Fruit fly (Drosophila melanogaster) whole organism, embryonic: ENCODE measurements around the gene Inx7.
A peak's percentile ranks its signal among the peaks of the same experiment; 100 is the strongest.

Experiments
- CG12071 ChIP-seq: fragments of 200-800 bp; sonication (Bioruptor generic); optimal IDR thresholded peaks from 3 replicates; lab custom pipeline; 2018; ENCODE audit warnings: missing biosample characterization, mild to moderate bottlenecking, missing genetic modification characterization
- CG12104 ChIP-seq: fragments of 200-800 bp; sonication (Bioruptor generic); optimal IDR thresholded peaks from 3 replicates; lab custom pipeline; 2016; ENCODE audit warnings: missing biosample characterization, missing genetic modification characterization
- CG15601 ChIP-seq: fragments of 200-800 bp; sonication (Bioruptor generic); optimal IDR thresholded peaks from 3 replicates; lab custom pipeline; 2019; ENCODE audit warnings: missing biosample characterization, mild to moderate bottlenecking, missing genetic modification characterization, moderate library complexity
- CG17186 ChIP-seq: fragments of 200-800 bp; sonication (Bioruptor generic); optimal IDR thresholded peaks from 3 replicates; lab custom pipeline; 2017; ENCODE audit warnings: missing biosample characterization, missing genetic modification reagents, missing genetic modification characterization
- CG17328 ChIP-seq: fragments of 200-800 bp; sonication (Bioruptor generic); IDR thresholded peaks from 2 replicates; pipeline ENCODE4 v1.3.6; 2022; ENCODE audit warnings: missing biosample characterization, missing genetic modification characterization
- CG18262 ChIP-seq: fragments of 200-800 bp; optimal IDR thresholded peaks from 3 replicates; lab custom pipeline; 2019; ENCODE audit warnings: missing biosample characterization, mild to moderate bottlenecking, missing genetic modification characterization, moderate library complexity
- CG2116 ChIP-seq: fragments of 200-800 bp; sonication (Bioruptor generic); optimal IDR thresholded peaks from 3 replicates; lab custom pipeline; 2018; ENCODE audit warnings: missing biosample characterization, mild to moderate bottlenecking, missing genetic modification characterization
- CG33213 ChIP-seq: fragments of 200-800 bp; sonication (Bioruptor generic); optimal IDR thresholded peaks from 3 replicates; lab custom pipeline; 2016; ENCODE audit warnings: missing biosample characterization, missing genetic modification characterization
- CG33557 ChIP-seq: fragments of 200-800 bp; sonication (Bioruptor generic); optimal IDR thresholded peaks from 2 replicates; lab custom pipeline; 2019; ENCODE audit warnings: missing biosample characterization, mild to moderate bottlenecking, missing genetic modification characterization, moderate library complexity
- CG4328 ChIP-seq: fragments of 200-800 bp; sonication (Bioruptor generic); optimal IDR thresholded peaks from 3 replicates; lab custom pipeline; 2017; ENCODE audit warnings: missing biosample characterization, missing genetic modification reagents, missing genetic modification characterization
- CG4820 ChIP-seq: fragments of 200-800 bp; sonication (Bioruptor generic); optimal IDR thresholded peaks from 3 replicates; lab custom pipeline; 2016; ENCODE audit warnings: missing biosample characterization, missing genetic modification characterization
- CG6689 ChIP-seq: fragments of 200-800 bp; sonication (Bioruptor generic); IDR thresholded peaks from 2 replicates; pipeline ENCODE4 v1.3.6; 2022; ENCODE audit warnings: missing biosample characterization, missing genetic modification characterization
- CG7556 ChIP-seq: fragments of 200-800 bp; sonication (Bioruptor generic); optimal IDR thresholded peaks from 2 replicates; lab custom pipeline; 2017; ENCODE audit warnings: missing biosample characterization, mild to moderate bottlenecking, missing genetic modification characterization
- CG8290 ChIP-seq, 3 experiments: fragments of 200-800 bp; sonication (Bioruptor generic); optimal IDR thresholded peaks; 2 replicates each; lab custom pipeline; 2016 to 2019; ENCODE audit warnings: missing biosample characterization in 3 of 3, missing genetic modification characterization in 3 of 3, mild to moderate bottlenecking in 2 of 3, moderate library complexity in 1 of 3
- CG9609 ChIP-seq: fragments of 200-800 bp; sonication (Bioruptor generic); optimal IDR thresholded peaks from 3 replicates; lab custom pipeline; 2016; ENCODE audit warnings: missing biosample characterization, missing genetic modification characterization
- D19A ChIP-seq: fragments of 200-800 bp; optimal IDR thresholded peaks from 3 replicates; lab custom pipeline; 2019; ENCODE audit warnings: missing biosample characterization, mild to moderate bottlenecking, missing genetic modification characterization, moderate library complexity
- D19B ChIP-seq: fragments of 200-800 bp; sonication (Bioruptor generic); optimal IDR thresholded peaks from 2 replicates; lab custom pipeline; 2017; ENCODE audit warnings: missing biosample characterization, mild to moderate bottlenecking, missing genetic modification characterization
- Dfd ChIP-seq, 2 experiments: fragments of >200 bp; optimal IDR thresholded peaks; 2 replicates each; lab custom pipeline; 2017; ENCODE audit warnings: missing biosample characterization in 2 of 2, missing genetic modification characterization in 2 of 2
- Dref ChIP-seq: fragments of 200-800 bp; sonication (Bioruptor generic); IDR thresholded peaks from 2 replicates; pipeline ENCODE4 v1.3.6; 2022; ENCODE audit warnings: missing biosample characterization, missing genetic modification characterization
- E2f1 ChIP-seq: fragments of 200-800 bp; sonication (Bioruptor generic); IDR thresholded peaks from 2 replicates; pipeline ENCODE4 v1.3.6; 2022; ENCODE audit warnings: missing biosample characterization, missing genetic modification characterization
- Gug ChIP-seq: fragments of 200-800 bp; sonication (Bioruptor generic); IDR thresholded peaks from 4 replicates; pipeline ENCODE4 v1.3.6; 2022; ENCODE audit warnings: missing biosample characterization, missing genetic modification characterization
- Hey ChIP-seq: fragments of 200-800 bp; sonication (Bioruptor generic); optimal IDR thresholded peaks from 3 replicates; lab custom pipeline; 2018; ENCODE audit warnings: missing biosample characterization, mild to moderate bottlenecking, missing genetic modification characterization
- Hsf ChIP-seq: fragments of 200-800 bp; sonication (Bioruptor generic); optimal IDR thresholded peaks from 3 replicates; lab custom pipeline; 2016; ENCODE audit warnings: missing biosample characterization, missing genetic modification characterization
- Kr ChIP-seq: fragments of 200-800 bp; sonication (Bioruptor generic); optimal IDR thresholded peaks from 2 replicates; lab custom pipeline; 2017; ENCODE audit warnings: missing biosample characterization, mild to moderate bottlenecking, missing genetic modification characterization
- Med ChIP-seq: fragments of 200-800 bp; sonication (Bioruptor generic); peaks from one replicate; lab custom pipeline; 2016; ENCODE audit warnings: missing biosample characterization, missing genetic modification characterization, mild to moderate bottlenecking, inconsistent platforms, moderate library complexity
- Stat92E ChIP-seq, 3 experiments: fragments of >200 bp in 2 of 3; fragments of 200-800 bp in 1 of 3; sonication (Bioruptor generic) in 1 of 3; optimal IDR thresholded peaks; 2 replicates each; lab custom pipeline; 2017 to 2019; ENCODE audit warnings: missing biosample characterization in 3 of 3, missing genetic modification characterization in 3 of 3, mild to moderate bottlenecking in 1 of 3, moderate library complexity in 1 of 3
- Trl ChIP-seq, 3 experiments: fragments of >200 bp in 2 of 3; fragments of 200-800 bp in 1 of 3; sonication (Bioruptor generic) in 1 of 3; optimal IDR thresholded peaks; 2 replicates in 1 of 3; 3 replicates in 2 of 3; lab custom pipeline; 2016 to 2017; ENCODE audit warnings: missing biosample characterization in 1 of 3, missing genetic modification characterization in 1 of 3
- ab ChIP-seq: fragments of 200-800 bp; sonication (Bioruptor generic); optimal IDR thresholded peaks from 2 replicates; lab custom pipeline; 2016; ENCODE audit warnings: missing biosample characterization, missing genetic modification characterization
- ap ChIP-seq: fragments of 200-800 bp; sonication (Bioruptor generic); IDR thresholded peaks from 2 replicates; pipeline ENCODE4 v1.3.6; 2022; ENCODE audit warnings: missing biosample characterization, missing genetic modification characterization
- ash1 ChIP-seq: fragments of 200-800 bp; sonication (Bioruptor generic); optimal IDR thresholded peaks from 2 replicates; lab custom pipeline; 2018; ENCODE audit warnings: missing biosample characterization, mild to moderate bottlenecking, missing genetic modification characterization
- bbx ChIP-seq: fragments of 200-800 bp; sonication (Bioruptor generic); IDR thresholded peaks from 2 replicates; pipeline ENCODE4 v1.3.6; 2022; ENCODE audit warnings: missing biosample characterization, missing genetic modification characterization; ENCODE audit not compliant: partially characterized antibody
- cg ChIP-seq: fragments of 200-800 bp; sonication (Bioruptor generic); optimal IDR thresholded peaks from 3 replicates; lab custom pipeline; 2019; ENCODE audit warnings: missing biosample characterization, mild to moderate bottlenecking, missing genetic modification characterization, moderate library complexity
- chm ChIP-seq: fragments of 200-800 bp; sonication (Bioruptor generic); IDR thresholded peaks from 2 replicates; pipeline ENCODE4 v1.3.6; 2022; ENCODE audit warnings: missing biosample characterization, missing genetic modification characterization
- gcm ChIP-seq: fragments of 200-800 bp; sonication (Bioruptor generic); optimal IDR thresholded peaks from 2 replicates; lab custom pipeline; 2019; ENCODE audit warnings: missing biosample characterization, mild to moderate bottlenecking, missing genetic modification characterization, moderate library complexity
- gem ChIP-seq: fragments of 200-800 bp; sonication (Bioruptor generic); optimal IDR thresholded peaks from 2 replicates; lab custom pipeline; 2019; ENCODE audit warnings: missing biosample characterization, mild to moderate bottlenecking, missing genetic modification characterization, moderate library complexity
- hkb ChIP-seq, 2 experiments: fragments of 200-800 bp in 1 of 2; fragments of >200 bp in 1 of 2; sonication (Bioruptor generic) in 1 of 2; IDR thresholded peaks in 1 of 2; optimal IDR thresholded peaks in 1 of 2; 2 replicates each; pipeline versions ENCODE4 v1.3.6 to Lab custom; 2017 to 2022; ENCODE audit warnings: missing biosample characterization in 1 of 2, missing genetic modification characterization in 1 of 2
- ind ChIP-seq: fragments of 200-800 bp; sonication (Bioruptor generic); optimal IDR thresholded peaks from 3 replicates; lab custom pipeline; 2016; ENCODE audit warnings: missing biosample characterization, missing genetic modification characterization
- lilli ChIP-seq: fragments of 200-800 bp; sonication (Bioruptor generic); optimal IDR thresholded peaks from 3 replicates; lab custom pipeline; 2016; ENCODE audit warnings: missing biosample characterization, missing genetic modification characterization
- pan ChIP-seq, 4 experiments: fragments of >200 bp in 3 of 4; fragments of 200-800 bp in 1 of 4; sonication (Bioruptor generic) in 1 of 4; optimal IDR thresholded peaks in 3 of 4; IDR thresholded peaks in 1 of 4; 2 replicates each; pipeline versions ENCODE4 v1.3.6 to Lab custom; 2017 to 2022; ENCODE audit warnings: missing biosample characterization in 2 of 4, missing genetic modification characterization in 2 of 4, mixed read lengths in 1 of 4
- pfk ChIP-seq: fragments of 200-800 bp; sonication (Bioruptor generic); optimal IDR thresholded peaks from 2 replicates; lab custom pipeline; 2018; ENCODE audit warnings: missing biosample characterization, mild to moderate bottlenecking, missing genetic modification characterization, moderate library complexity
- prd ChIP-seq, 3 experiments: fragments of >200 bp in 2 of 3; fragments of 200-800 bp in 1 of 3; sonication (Bioruptor generic) in 1 of 3; optimal IDR thresholded peaks in 2 of 3; IDR thresholded peaks in 1 of 3; 2 replicates in 2 of 3; 3 replicates in 1 of 3; pipeline versions ENCODE4 v1.3.6 to Lab custom; 2017 to 2022; ENCODE audit warnings: missing biosample characterization in 1 of 3, missing genetic modification characterization in 1 of 3
- rib ChIP-seq: fragments of 200-800 bp; sonication (Bioruptor generic); IDR thresholded peaks from 2 replicates; pipeline ENCODE4 v1.3.6; 2022; ENCODE audit warnings: missing biosample characterization, missing genetic modification characterization
- stc ChIP-seq: fragments of 200-800 bp; sonication (Bioruptor generic); IDR thresholded peaks from 2 replicates; pipeline ENCODE4 v1.3.6; 2022; ENCODE audit warnings: missing biosample characterization, missing genetic modification characterization
- stwl ChIP-seq: fragments of 200-800 bp; sonication (Bioruptor generic); optimal IDR thresholded peaks from 3 replicates; lab custom pipeline; 2018; ENCODE audit warnings: missing biosample characterization, mild to moderate bottlenecking, missing genetic modification characterization, moderate library complexity
- trem ChIP-seq: fragments of 200-800 bp; optimal IDR thresholded peaks from 3 replicates; lab custom pipeline; 2019; ENCODE audit warnings: missing biosample characterization, mild to moderate bottlenecking, missing genetic modification characterization, moderate library complexity
- twi ChIP-seq: fragments of 200-800 bp; optimal IDR thresholded peaks from 2 replicates; lab custom pipeline; 2019; ENCODE audit warnings: missing biosample characterization, mild to moderate bottlenecking, missing genetic modification characterization, moderate library complexity

Inx7 gene

dm6 chrX:6997653-6998491 is 4.5 kb upstream of the Inx7 start (continued):
- TF ChIP-seq CG33557 (GFP tag; lab: Kevin White, UChicago) (peak; percentile 38), ap (GFP tag; lab: Robert Waterston, UW) (no peak), CG9609 (GFP tag; lab: Kevin White, UChicago) (no peak), CG17186 (GFP tag; lab: Kevin White, UChicago) (no peak), D19A (peak; percentile 12), CG4328 (GFP tag; lab: Kevin White, UChicago) (no peak), Stat92E (GFP tag; optimal IDR thresholded peaks at IDR 0.05; lab: Kevin White, UChicago) (peak in 1 of 3 experiments; percentile 96), CG33213 (GFP tag; lab: Kevin White, UChicago) (no peak), gcm (GFP tag; lab: Kevin White, UChicago) (no peak), cg (GFP tag; lab: Kevin White, UChicago) (peak; percentile 54), ab (GFP tag; lab: Kevin White, UChicago) (no peak), ind (GFP tag; lab: Kevin White, UChicago) (peak; percentile 1), chm (no peak), CG17328 (GFP tag; lab: Robert Waterston, UW) (peak; percentile 22; the same call in 1 of the 2 replicates), E2f1 (no peak), Kr (peak; percentile 46), Hey (tag; lab: Kevin White, UChicago) (no peak), pfk (GFP tag; lab: Kevin White, UChicago) (peak; percentile 51), Med (GFP tag; lab: Kevin White, UChicago) (peak; percentile 79), Hsf (GFP tag; lab: Kevin White, UChicago) (no peak), CG18262 (tag; lab: Kevin White, UChicago) (peak; percentile 77), CG15601 (tag; lab: Kevin White, UChicago) (peak; percentile 55), stwl (tag; lab: Kevin White, UChicago) (peak; percentile 36), gem (tag; lab: Kevin White, UChicago) (peak; percentile 61), Dfd (GFP tag; optimal IDR thresholded peaks at IDR 0.05; lab: Kevin White, UChicago) (no peak), CG2116 (peak; percentile 13), stc (peak; percentile 64), ash1 (GFP tag; lab: Kevin White, UChicago) (no peak), CG12104 (peak; percentile 2), trem (peak; percentile 39), CG7556 (GFP tag; lab: Kevin White, UChicago) (peak; percentile 13), CG6689 (peak; percentile 37), pan (optimal IDR thresholded peaks at IDR 0.05; lab: Kevin White, UChicago) (no peak), pan (GFP tag; optimal IDR thresholded peaks at IDR 0.05 in 1 of 2, IDR thresholded peaks at IDR 0.05 in 1 of 2) (peak in 1 of 2 experiments; percentile 5), twi (tag; lab: Kevin White, UChicago) (peak; percentile 41), lilli (GFP tag; lab: Kevin White, UChicago) (no peak), CG12071 (GFP tag; lab: Kevin White, UChicago) (no peak), bbx (GFP tag; lab: Robert Waterston, UW) (no peak), prd (optimal IDR thresholded peaks at IDR 0.05; lab: Kevin White, UChicago) (no peak), prd (GFP tag; IDR thresholded peaks at IDR 0.05; lab: Robert Waterston, UW) (peak; percentile 37; the same call in 1 of the 3 replicates), Gug (no peak), Trl (optimal IDR thresholded peaks at IDR 0.05; lab: Kevin White, UChicago) (peak in 1 of 2 experiments; percentile 13), Trl (GFP tag; optimal IDR thresholded peaks at IDR 0.05; lab: Kevin White, UChicago) (no peak), rib (GFP tag; lab: Robert Waterston, UW) (no peak), Dref (no peak), CG8290 (GFP tag; optimal IDR thresholded peaks at IDR 0.05; lab: Kevin White, UChicago) (peak; percentile 92), CG8290 (tag; optimal IDR thresholded peaks at IDR 0.05; lab: Kevin White, UChicago) (peak; percentile 47 to 93), D19B (GFP tag; lab: Kevin White, UChicago) (no peak), CG4820 (GFP tag; lab: Kevin White, UChicago) (peak; percentile 0), hkb (optimal IDR thresholded peaks at IDR 0.05; lab: Kevin White, UChicago) (no peak), hkb (GFP tag; IDR thresholded peaks at IDR 0.05; lab: Robert Waterston, UW) (no peak)
